Fruit fly (Drosophila melanogaster) whole organism, prepupa: Measurements from ENCODE around the gene CG12278.

Experiments
- CG10669 ChIP-seq: fragments of 200-800 bp; sonication (Bioruptor generic); optimal IDR thresholded peaks from 3 replicates; lab custom pipeline; 2018; ENCODE audit warnings: missing biosample characterization, mild to moderate bottlenecking, missing genetic modification characterization, moderate library complexity
- CG11902 ChIP-seq: fragments of 200-800 bp; sonication (Bioruptor generic); optimal IDR thresholded peaks from 3 replicates; lab custom pipeline; 2016; ENCODE audit warnings: missing biosample characterization, missing genetic modification characterization
- CG6854 ChIP-seq: fragments of 200-800 bp; sonication (Bioruptor generic); optimal IDR thresholded peaks from 2 replicates; lab custom pipeline; 2017; ENCODE audit warnings: missing biosample characterization, mild to moderate bottlenecking, missing genetic modification characterization
- CG7368 ChIP-seq: fragments of 200-800 bp; sonication (Bioruptor generic); optimal IDR thresholded peaks from 3 replicates; lab custom pipeline; 2016; ENCODE audit warnings: missing biosample characterization, missing genetic modification characterization
- CG8319 ChIP-seq: fragments of 200-800 bp; sonication (Bioruptor generic); optimal IDR thresholded peaks from 3 replicates; lab custom pipeline; 2016; ENCODE audit warnings: missing biosample characterization, missing genetic modification characterization
- CG9139 ChIP-seq: fragments of 200-800 bp; sonication (Bioruptor generic); optimal IDR thresholded peaks from 3 replicates; lab custom pipeline; 2017; ENCODE audit warnings: missing biosample characterization, mild to moderate bottlenecking, missing genetic modification characterization
- Hr38 ChIP-seq: sonication (Bioruptor generic); optimal IDR thresholded peaks from 2 replicates; lab custom pipeline; 2016; ENCODE audit warnings: missing biosample characterization, missing genetic modification characterization
- Hr39 ChIP-seq: fragments of 200-800 bp; sonication (Bioruptor generic); optimal IDR thresholded peaks from 2 replicates; lab custom pipeline; 2016; ENCODE audit warnings: missing biosample characterization, missing genetic modification characterization
- Lpt ChIP-seq: fragments of 200-800 bp; sonication (Bioruptor generic); optimal IDR thresholded peaks from 3 replicates; lab custom pipeline; 2016; ENCODE audit warnings: missing biosample characterization, missing genetic modification characterization
- OdsH ChIP-seq: fragments of 200-800 bp; sonication (Bioruptor generic); optimal IDR thresholded peaks from 3 replicates; lab custom pipeline; 2016; ENCODE audit warnings: missing biosample characterization, missing genetic modification characterization
- achi ChIP-seq: fragments of 200-800 bp; sonication (Bioruptor generic); optimal IDR thresholded peaks from 3 replicates; lab custom pipeline; 2016; ENCODE audit warnings: missing biosample characterization, missing genetic modification characterization
- fd85E ChIP-seq: fragments of 200-800 bp; sonication (Bioruptor generic); optimal IDR thresholded peaks from 3 replicates; lab custom pipeline; 2016; ENCODE audit warnings: missing biosample characterization, missing genetic modification characterization

DNA sequence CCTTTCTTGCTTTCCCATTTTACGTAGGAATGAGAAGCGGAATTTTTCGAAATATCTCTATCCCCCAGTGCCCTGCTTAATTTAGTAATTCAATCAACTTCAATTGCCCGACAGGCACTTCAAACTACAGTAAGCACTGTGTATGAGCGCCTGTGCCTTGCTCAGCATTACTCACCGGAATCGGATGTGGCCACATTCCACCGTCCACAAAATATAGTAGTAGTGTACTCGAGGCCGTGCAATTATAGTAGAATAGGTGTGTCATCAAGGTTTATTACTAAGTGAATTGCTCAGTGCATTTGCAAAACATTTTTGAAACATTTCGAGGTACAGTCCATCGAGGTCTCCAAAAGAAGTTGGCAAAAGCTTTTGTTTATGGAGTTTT lies 21.8 kb downstream of the CG12278 start:
- TF ChIP-seq OdsH (GFP tag; lab: Kevin White, UChicago) (no peak), Lpt (GFP tag; lab: Kevin White, UChicago) (no peak), achi (GFP tag; lab: Kevin White, UChicago) (no peak), Hr39 (GFP tag; lab: Kevin White, UChicago) (no peak), CG11902 (GFP tag; lab: Kevin White, UChicago) (no peak), CG7368 (GFP tag; lab: Kevin White, UChicago) (no peak), CG9139 (no peak), Hr38 (no peak), fd85E (no peak), CG6854 (GFP tag; lab: Kevin White, UChicago) (no peak), CG10669 (GFP tag; lab: Kevin White, UChicago) (no peak), CG8319 (GFP tag; lab: Kevin White, UChicago) (peak; percentile 50)
